Fruit fly (Drosophila melanogaster) whole organism, prepupa: ENCODE results near the gene CG33128.

Experiments used
- Blimp-1 ChIP-seq: fragments of 200-800 bp; sonication (Bioruptor generic); optimal IDR thresholded peaks from 3 replicates; lab custom pipeline; 2017; ENCODE audit warnings: missing biosample characterization, missing genetic modification characterization, mild to moderate bottlenecking, moderate library complexity, missing genetic modification reagents
- CG10669 ChIP-seq: fragments of 200-800 bp; sonication (Bioruptor generic); optimal IDR thresholded peaks from 3 replicates; lab custom pipeline; 2018; ENCODE audit warnings: missing biosample characterization, mild to moderate bottlenecking, missing genetic modification characterization, moderate library complexity
- CG11294 ChIP-seq: fragments of 200-800 bp; sonication (Bioruptor generic); IDR thresholded peaks from 2 replicates; pipeline ENCODE4 v1.3.6; 2022; ENCODE audit warnings: missing biosample characterization, missing genetic modification characterization
- CG11762 ChIP-seq: fragments of 200-800 bp; sonication (Bioruptor generic); optimal IDR thresholded peaks from 3 replicates; lab custom pipeline; 2016; ENCODE audit warnings: missing biosample characterization, missing genetic modification characterization; ENCODE audit not compliant: insufficient read depth
- CG11902 ChIP-seq: fragments of 200-800 bp; sonication (Bioruptor generic); optimal IDR thresholded peaks from 3 replicates; lab custom pipeline; 2016; ENCODE audit warnings: missing biosample characterization, missing genetic modification characterization
- CG15336 ChIP-seq: fragments of 200-800 bp; sonication (Bioruptor generic); IDR thresholded peaks from 2 replicates; pipeline ENCODE4 v1.3.6; 2022; ENCODE audit warnings: missing biosample characterization, missing genetic modification characterization
- CG1621 ChIP-seq: fragments of 200-800 bp; sonication (Bioruptor generic); optimal IDR thresholded peaks from 3 replicates; lab custom pipeline; 2018; ENCODE audit warnings: missing biosample characterization, mild to moderate bottlenecking, missing genetic modification characterization
- CG16779 ChIP-seq: fragments of 200-800 bp; sonication (Bioruptor generic); optimal IDR thresholded peaks from 3 replicates; lab custom pipeline; 2017; ENCODE audit warnings: missing biosample characterization, mild to moderate bottlenecking, missing genetic modification characterization
- CG31627 ChIP-seq: fragments of 200-800 bp; sonication (Bioruptor generic); optimal IDR thresholded peaks from 3 replicates; lab custom pipeline; 2016; ENCODE audit warnings: missing biosample characterization, missing genetic modification characterization
- CG32006 ChIP-seq: fragments of 200-800 bp; sonication (Bioruptor generic); optimal IDR thresholded peaks from 3 replicates; lab custom pipeline; 2017; ENCODE audit warnings: missing biosample characterization, mild to moderate bottlenecking, missing genetic modification characterization
- CG34406 ChIP-seq: fragments of 200-800 bp; sonication (Bioruptor generic); optimal IDR thresholded peaks from 3 replicates; lab custom pipeline; 2016; ENCODE audit warnings: missing biosample characterization, missing genetic modification characterization
- CG6276 ChIP-seq: fragments of 200-800 bp; sonication (Bioruptor generic); optimal IDR thresholded peaks from 2 replicates; lab custom pipeline; 2017; ENCODE audit warnings: missing biosample characterization, mild to moderate bottlenecking, missing genetic modification characterization
- CG6792 ChIP-seq: fragments of 200-800 bp; sonication (Bioruptor generic); optimal IDR thresholded peaks from 3 replicates; lab custom pipeline; 2016; ENCODE audit warnings: missing biosample characterization, missing genetic modification characterization
- CG6808 ChIP-seq: fragments of 200-800 bp; sonication (Bioruptor generic); optimal IDR thresholded peaks from 3 replicates; lab custom pipeline; 2017; ENCODE audit warnings: missing biosample characterization, missing genetic modification characterization, mild to moderate bottlenecking, moderate library complexity, missing genetic modification reagents
- CG7368 ChIP-seq: fragments of 200-800 bp; sonication (Bioruptor generic); optimal IDR thresholded peaks from 3 replicates; lab custom pipeline; 2016; ENCODE audit warnings: missing biosample characterization, missing genetic modification characterization
- CG8119 ChIP-seq: fragments of 200-800 bp; sonication (Bioruptor generic); IDR thresholded peaks from 3 replicates; pipeline ENCODE4 v1.3.6; 2022; ENCODE audit warnings: missing biosample characterization, missing genetic modification characterization
- CG8632 ChIP-seq: fragments of 200-800 bp; sonication (Bioruptor generic); optimal IDR thresholded peaks from 3 replicates; lab custom pipeline; 2016; ENCODE audit warnings: missing biosample characterization, missing genetic modification characterization
- CG9139 ChIP-seq: fragments of 200-800 bp; sonication (Bioruptor generic); optimal IDR thresholded peaks from 3 replicates; lab custom pipeline; 2017; ENCODE audit warnings: missing biosample characterization, mild to moderate bottlenecking, missing genetic modification characterization
- Eip75B ChIP-seq: fragments of 200-800 bp; sonication (Bioruptor generic); optimal IDR thresholded peaks from 3 replicates; lab custom pipeline; 2016; ENCODE audit warnings: missing biosample characterization, missing genetic modification characterization
- Eip78C ChIP-seq: fragments of 200-800 bp; sonication (Bioruptor generic); peaks from one replicate; lab custom pipeline; 2016; ENCODE audit warnings: missing biosample characterization, missing genetic modification characterization
- Eip93F ChIP-seq: fragments of 200-800 bp; sonication (Bioruptor generic); optimal IDR thresholded peaks from 2 replicates; lab custom pipeline; 2016; ENCODE audit warnings: missing biosample characterization, mild to moderate bottlenecking, missing genetic modification characterization
- Ets21C ChIP-seq: fragments of 200-800 bp; sonication (Bioruptor generic); optimal IDR thresholded peaks from 3 replicates; lab custom pipeline; 2016; ENCODE audit warnings: missing biosample characterization, missing genetic modification characterization
- Gug ChIP-seq: fragments of 200-800 bp; sonication (Bioruptor generic); IDR thresholded peaks from 2 replicates; pipeline ENCODE4 v1.3.6; 2022; ENCODE audit warnings: missing biosample characterization, missing genetic modification characterization
- Hr38 ChIP-seq: sonication (Bioruptor generic); optimal IDR thresholded peaks from 2 replicates; lab custom pipeline; 2016; ENCODE audit warnings: missing biosample characterization, missing genetic modification characterization
- Hr39 ChIP-seq: fragments of 200-800 bp; sonication (Bioruptor generic); optimal IDR thresholded peaks from 2 replicates; lab custom pipeline; 2016; ENCODE audit warnings: missing biosample characterization, missing genetic modification characterization
- Hr4 ChIP-seq: fragments of 200-800 bp; sonication (Bioruptor generic); optimal IDR thresholded peaks from 3 replicates; lab custom pipeline; 2016; ENCODE audit warnings: missing biosample characterization, missing genetic modification characterization
- Lpt ChIP-seq: fragments of 200-800 bp; sonication (Bioruptor generic); optimal IDR thresholded peaks from 3 replicates; lab custom pipeline; 2016; ENCODE audit warnings: missing biosample characterization, missing genetic modification characterization
- Met ChIP-seq: fragments of 200-800 bp; sonication (Bioruptor generic); optimal IDR thresholded peaks from 3 replicates; lab custom pipeline; 2016; ENCODE audit warnings: missing biosample characterization, missing genetic modification characterization
- OdsH ChIP-seq: fragments of 200-800 bp; sonication (Bioruptor generic); optimal IDR thresholded peaks from 3 replicates; lab custom pipeline; 2016; ENCODE audit warnings: missing biosample characterization, missing genetic modification characterization
- Smox ChIP-seq: fragments of 200-800 bp; sonication (Bioruptor generic); optimal IDR thresholded peaks from 3 replicates; lab custom pipeline; 2016; ENCODE audit warnings: missing biosample characterization, missing genetic modification characterization
- Sox102F ChIP-seq: fragments of 200-800 bp; sonication (Bioruptor generic); optimal IDR thresholded peaks from 2 replicates; lab custom pipeline; 2016; ENCODE audit warnings: missing biosample characterization, mild to moderate bottlenecking, missing genetic modification characterization
- Sox14 ChIP-seq: fragments of 200-800 bp; sonication (Bioruptor generic); optimal IDR thresholded peaks from 3 replicates; lab custom pipeline; 2016; ENCODE audit warnings: missing biosample characterization, missing genetic modification characterization
- Sox15 ChIP-seq: fragments of 200-800 bp; sonication (Bioruptor generic); optimal IDR thresholded peaks from 3 replicates; lab custom pipeline; 2016; ENCODE audit warnings: missing biosample characterization, missing genetic modification characterization
- achi ChIP-seq: fragments of 200-800 bp; sonication (Bioruptor generic); optimal IDR thresholded peaks from 3 replicates; lab custom pipeline; 2016; ENCODE audit warnings: missing biosample characterization, missing genetic modification characterization
- acj6 ChIP-seq: fragments of 200-800 bp; sonication (Bioruptor generic); optimal IDR thresholded peaks from 3 replicates; lab custom pipeline; 2016; ENCODE audit warnings: missing biosample characterization, missing genetic modification characterization
- cyc ChIP-seq: fragments of 200-800 bp; sonication (Bioruptor generic); optimal IDR thresholded peaks from 3 replicates; lab custom pipeline; 2016; ENCODE audit warnings: missing biosample characterization, missing genetic modification characterization
- dac ChIP-seq: fragments of 200-800 bp; sonication (Bioruptor generic); optimal IDR thresholded peaks from 2 replicates; lab custom pipeline; 2017; ENCODE audit warnings: missing biosample characterization, mild to moderate bottlenecking, missing genetic modification characterization
- eg ChIP-seq: fragments of 200-800 bp; sonication (Bioruptor generic); IDR thresholded peaks from 3 replicates; pipeline ENCODE4 v1.3.6; 2022; ENCODE audit warnings: missing biosample characterization, missing genetic modification characterization
- esn ChIP-seq: fragments of 200-800 bp; sonication (Bioruptor generic); optimal IDR thresholded peaks from 2 replicates; lab custom pipeline; 2016; ENCODE audit warnings: missing biosample characterization, mild to moderate bottlenecking, missing genetic modification characterization, moderate library complexity
- fd59A ChIP-seq: fragments of 200-800 bp; sonication (Bioruptor generic); optimal IDR thresholded peaks from 2 replicates; lab custom pipeline; 2017; ENCODE audit warnings: missing biosample characterization, mild to moderate bottlenecking, missing genetic modification characterization, missing genetic modification reagents
- fd85E ChIP-seq: fragments of 200-800 bp; sonication (Bioruptor generic); optimal IDR thresholded peaks from 3 replicates; lab custom pipeline; 2016; ENCODE audit warnings: missing biosample characterization, missing genetic modification characterization
- fkh ChIP-seq: fragments of 200-800 bp; sonication (Bioruptor generic); optimal IDR thresholded peaks from 3 replicates; lab custom pipeline; 2017; ENCODE audit warnings: missing biosample characterization, mild to moderate bottlenecking, missing genetic modification characterization, moderate library complexity
- lz ChIP-seq: fragments of 200-800 bp; sonication (Bioruptor generic); optimal IDR thresholded peaks from 3 replicates; lab custom pipeline; 2016; ENCODE audit warnings: missing biosample characterization, missing genetic modification characterization
- pdm3 ChIP-seq: fragments of 200-800 bp; sonication (Bioruptor generic); optimal IDR thresholded peaks from 3 replicates; lab custom pipeline; 2016; ENCODE audit warnings: missing biosample characterization, missing genetic modification characterization
- salr ChIP-seq, 2 experiments: fragments of 200-800 bp; sonication (Bioruptor generic); optimal IDR thresholded peaks; 3 replicates each; lab custom pipeline; 2016 to 2018; ENCODE audit warnings: missing biosample characterization in 2 of 2, missing genetic modification characterization in 2 of 2, mild to moderate bottlenecking in 1 of 2
- ss ChIP-seq, 2 experiments: fragments of 200-800 bp; sonication (Bioruptor generic); optimal IDR thresholded peaks; 2 replicates in 1 of 2; 3 replicates in 1 of 2; lab custom pipeline; 2017 to 2018; ENCODE audit warnings: mild to moderate bottlenecking in 2 of 2, missing biosample characterization in 2 of 2, missing genetic modification characterization in 2 of 2, moderate library complexity in 1 of 2
- topi ChIP-seq: fragments of 200-800 bp; sonication (Bioruptor generic); optimal IDR thresholded peaks from 3 replicates; lab custom pipeline; 2016; ENCODE audit warnings: missing biosample characterization, missing genetic modification characterization
- vri ChIP-seq: fragments of 200-800 bp; sonication (Bioruptor generic); optimal IDR thresholded peaks from 3 replicates; lab custom pipeline; 2016; ENCODE audit warnings: missing biosample characterization, mild to moderate bottlenecking, missing genetic modification characterization

CG33128 gene

DNA sequence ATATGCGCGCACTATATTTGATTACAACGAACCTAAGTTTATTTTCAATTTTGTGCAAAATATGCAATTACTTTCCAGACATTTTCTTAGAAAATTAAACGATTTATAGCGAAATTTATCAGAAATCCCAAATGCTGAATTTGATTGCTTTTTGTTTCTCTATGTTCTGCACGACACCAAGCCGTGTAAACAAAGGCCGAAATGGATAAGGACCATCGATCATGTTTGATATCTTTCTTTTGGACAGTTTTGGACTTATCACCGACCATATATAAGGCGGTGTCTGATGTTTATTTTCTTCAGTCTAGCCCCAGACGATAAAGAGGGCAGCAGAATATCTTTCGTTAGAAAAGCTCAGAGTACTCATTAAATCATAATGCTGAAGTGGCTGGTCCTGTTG lies at the start of gene CG33128:
Gene CG33128, plus strand, starts transcription at position 301 of the 400 bp plus-strand sequence.
- TF ChIP-seq CG6276 (GFP tag; lab: Kevin White, UChicago): no peak
- no peak for TF ChIP-seq CG34406
- TF ChIP-seq fd85E (GFP tag; lab: Kevin White, UChicago): no peak
- no peak for TF ChIP-seq CG10669 (GFP tag; lab: Kevin White, UChicago)
- no peak for TF ChIP-seq CG6792 (GFP tag; lab: Kevin White, UChicago)
- no peak for TF ChIP-seq CG8632 (GFP tag; lab: Kevin White, UChicago)
- TF ChIP-seq salr (GFP tag; optimal IDR thresholded peaks at IDR 0.05; lab: Kevin White, UChicago): no peak
- no peak for TF ChIP-seq Smox (GFP tag; lab: Kevin White, UChicago)
- no peak for TF ChIP-seq Hr38 (GFP tag; lab: Kevin White, UChicago)
- no peak for TF ChIP-seq CG16779 (tag; lab: Kevin White, UChicago)
- TF ChIP-seq topi (GFP tag; lab: Kevin White, UChicago): no peak
- no peak for TF ChIP-seq Hr4 (GFP tag; lab: Kevin White, UChicago)
- no peak for TF ChIP-seq CG15336 (GFP tag; lab: Robert Waterston, UW)
- TF ChIP-seq, all 60 proteins: peak for 0

DNA sequence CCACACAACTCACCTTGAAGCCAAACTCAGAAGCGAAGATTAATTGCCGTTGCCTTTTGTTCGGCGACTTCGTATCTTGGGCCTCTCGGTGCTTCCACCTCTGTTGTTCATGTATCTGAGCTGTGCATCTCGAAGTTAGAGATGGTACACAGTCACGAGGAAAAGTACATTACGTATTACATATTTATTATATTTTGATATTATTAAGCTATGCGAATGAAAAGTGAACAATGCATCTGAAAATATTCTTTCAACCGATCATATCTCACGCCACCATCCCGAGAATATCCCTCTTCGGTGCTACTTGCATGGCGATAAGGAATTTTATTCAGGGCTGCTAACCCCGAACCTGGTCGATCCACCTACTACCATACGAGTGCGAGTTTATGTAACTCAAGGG lies 48.8 kb upstream of the CG33128 start:
- TF ChIP-seq dac (GFP tag; lab: Kevin White, UChicago): no peak
- peak; percentile 49 for TF ChIP-seq CG31627 (GFP tag; lab: Kevin White, UChicago)
- 0 out of 3 replicates have a peak, but pooled peaks have one; percentile 25 for TF ChIP-seq CG8119 (GFP tag; lab: Robert Waterston, UW)
- no peak for TF ChIP-seq CG11762 (GFP tag; lab: Kevin White, UChicago)
- peak; percentile 76 for TF ChIP-seq achi (GFP tag; lab: Kevin White, UChicago)
- no peak for TF ChIP-seq CG6276 (GFP tag; lab: Kevin White, UChicago)
- peak; percentile 72 for TF ChIP-seq CG7368 (GFP tag; lab: Kevin White, UChicago)
- TF ChIP-seq CG11294 (GFP tag; lab: Robert Waterston, UW): no peak
- TF ChIP-seq eg (GFP tag; lab: Robert Waterston, UW): no peak
- peak; percentile 68 for TF ChIP-seq CG34406
- TF ChIP-seq fkh (GFP tag; lab: Kevin White, UChicago): no peak
- TF ChIP-seq acj6: peak; percentile 79
- TF ChIP-seq Sox102F (GFP tag; lab: Kevin White, UChicago): peak; percentile 81
- no peak for TF ChIP-seq Hr38 (GFP tag; lab: Kevin White, UChicago)
- peak; percentile 24 for TF ChIP-seq Eip75B (GFP tag; lab: Kevin White, UChicago)
- peak; percentile 84 for TF ChIP-seq Met (GFP tag; lab: Kevin White, UChicago)
- peak; percentile 71 for TF ChIP-seq CG8632 (GFP tag; lab: Kevin White, UChicago)
- TF ChIP-seq fd59A (GFP tag; lab: Kevin White, UChicago): peak; percentile 59
- peak; percentile 72 for TF ChIP-seq cyc (GFP tag; lab: Kevin White, UChicago)
- peak; percentile 79 to 80 for TF ChIP-seq ss (GFP tag; optimal IDR thresholded peaks at IDR 0.05; lab: Kevin White, UChicago)
- TF ChIP-seq salr (GFP tag; optimal IDR thresholded peaks at IDR 0.05; lab: Kevin White, UChicago): no peak
- TF ChIP-seq CG6808 (GFP tag; lab: Kevin White, UChicago): peak; percentile 72
- TF ChIP-seq vri: peak; percentile 77
- TF ChIP-seq OdsH (GFP tag; lab: Kevin White, UChicago): peak; percentile 69
- peak; percentile 70 for TF ChIP-seq CG1621 (tag; lab: Kevin White, UChicago)
- peak; percentile 57 for TF ChIP-seq Sox14
- peak; percentile 53 for TF ChIP-seq CG11902 (GFP tag; lab: Kevin White, UChicago)
- peak; percentile 43 for TF ChIP-seq Ets21C (GFP tag; lab: Kevin White, UChicago)
- TF ChIP-seq Blimp-1 (GFP tag; lab: Kevin White, UChicago): peak; percentile 61
- peak; percentile 84 for TF ChIP-seq esn (GFP tag; lab: Kevin White, UChicago)
- peak; percentile 68 for TF ChIP-seq CG10669 (GFP tag; lab: Kevin White, UChicago)
- peak; percentile 75 for TF ChIP-seq lz (GFP tag; lab: Kevin White, UChicago)
- TF ChIP-seq Sox15: peak; percentile 45
- peak; percentile 6 for TF ChIP-seq CG32006 (GFP tag; lab: Kevin White, UChicago)
- peak; percentile 79 for TF ChIP-seq topi (GFP tag; lab: Kevin White, UChicago)
- peak; percentile 74 for TF ChIP-seq Smox (GFP tag; lab: Kevin White, UChicago)
- peak; percentile 77 for TF ChIP-seq CG6792 (GFP tag; lab: Kevin White, UChicago)
- TF ChIP-seq Lpt (GFP tag; lab: Kevin White, UChicago): no peak
- peak; percentile 11 for TF ChIP-seq Hr4 (GFP tag; lab: Kevin White, UChicago)
- peak; percentile 63 for TF ChIP-seq CG9139 (GFP tag; lab: Kevin White, UChicago)
- TF ChIP-seq Hr39: peak; percentile 47
- peak; percentile 69 for TF ChIP-seq Eip93F (GFP tag; lab: Kevin White, UChicago)
- TF ChIP-seq Gug: no peak
- peak; percentile 94 for TF ChIP-seq Eip78C
- peak; percentile 44 for TF ChIP-seq pdm3 (GFP tag; lab: Kevin White, UChicago)
- TF ChIP-seq fd85E (GFP tag; lab: Kevin White, UChicago): no peak
